Worm (Caenorhabditis elegans) whole organism, L2 larva: ENCODE data around the gene srj-4.

Experiments used
- C34F6.9 ChIP-seq: fragments of 150-350 bp; optimal IDR thresholded peaks from 2 replicates; lab custom pipeline; 2014; ENCODE audit warnings: missing biosample characterization, missing genetic modification characterization
- F13H6.1 ChIP-seq: sonication (generic microtip); optimal IDR thresholded peaks from 2 replicates; lab custom pipeline; 2016; ENCODE audit warnings: missing genetic modification characterization, missing compliant biosample characterization
- R02D3.7 ChIP-seq: fragments of 150-350 bp; optimal IDR thresholded peaks from 2 replicates; lab custom pipeline; 2014; ENCODE audit warnings: missing biosample characterization, missing genetic modification characterization
- Y55F3AM.14 ChIP-seq: fragments of 200-800 bp; sonication (Bioruptor generic); optimal IDR thresholded peaks from 2 replicates; lab custom pipeline; 2018; ENCODE audit warnings: mild to moderate bottlenecking, missing genetic modification characterization, missing compliant biosample characterization
- ZK546.5 ChIP-seq: sonication (generic microtip); optimal IDR thresholded peaks from 2 replicates; lab custom pipeline; 2017; ENCODE audit warnings: missing biosample characterization, missing genetic modification characterization
- alr-1 ChIP-seq: fragments of 150-350 bp; optimal IDR thresholded peaks from 2 replicates; lab custom pipeline; 2014; ENCODE audit warnings: missing biosample characterization, missing genetic modification characterization
- aly-2 ChIP-seq: fragments of 150-350 bp; optimal IDR thresholded peaks from 2 replicates; lab custom pipeline; 2014; ENCODE audit warnings: missing biosample characterization, missing genetic modification characterization
- ama-1 ChIP-seq: fragments of 150-350 bp; optimal IDR thresholded peaks from 2 replicates; lab custom pipeline; 2018; ENCODE audit warnings: inconsistent platforms
- crh-2 ChIP-seq: sonication (generic microtip); optimal IDR thresholded peaks from 2 replicates; lab custom pipeline; 2017; ENCODE audit warnings: missing biosample characterization, missing genetic modification characterization
- egl-27 ChIP-seq: sonication (generic microtip); optimal IDR thresholded peaks from 3 replicates; lab custom pipeline; 2017; ENCODE audit warnings: missing biosample characterization, missing genetic modification reagents, missing genetic modification characterization
- elt-1 ChIP-seq: fragments of 150-350 bp; optimal IDR thresholded peaks from 2 replicates; lab custom pipeline; 2014; ENCODE audit warnings: missing biosample characterization, missing genetic modification characterization
- fos-1 ChIP-seq: fragments of 150-350 bp; optimal IDR thresholded peaks from 2 replicates; lab custom pipeline; 2014; ENCODE audit warnings: missing biosample characterization, missing genetic modification characterization
- gmeb-1 ChIP-seq: fragments of 150-350 bp; optimal IDR thresholded peaks from 2 replicates; lab custom pipeline; 2014; ENCODE audit warnings: missing biosample characterization, missing genetic modification characterization
- lin-11 ChIP-seq: fragments of 150-350 bp; sonication (generic microtip); optimal IDR thresholded peaks from 2 replicates; lab custom pipeline; 2014; ENCODE audit warnings: missing biosample characterization, missing genetic modification characterization, inconsistent platforms, mixed read lengths
- lin-39 ChIP-seq: fragments of 150-350 bp; optimal IDR thresholded peaks from 2 replicates; lab custom pipeline; 2014; ENCODE audit warnings: missing biosample characterization, missing genetic modification reagents, missing genetic modification characterization
- mab-5 ChIP-seq: fragments of 150-350 bp; optimal IDR thresholded peaks from 2 replicates; lab custom pipeline; 2014; ENCODE audit warnings: missing biosample characterization, missing genetic modification characterization
- mbf-1 ChIP-seq: sonication (generic microtip); optimal IDR thresholded peaks from 2 replicates; lab custom pipeline; 2017; ENCODE audit warnings: missing biosample characterization, missing genetic modification characterization
- mdl-1 ChIP-seq, 2 experiments: fragments of 150-350 bp in 1 of 2; sonication (generic microtip) in 1 of 2; optimal IDR thresholded peaks; 2 replicates each; lab custom pipeline; 2017; ENCODE audit warnings: missing biosample characterization in 2 of 2, missing genetic modification characterization in 2 of 2
- nhr-10 ChIP-seq: sonication (generic microtip); optimal IDR thresholded peaks from 2 replicates; lab custom pipeline; 2017; ENCODE audit warnings: missing biosample characterization, missing genetic modification characterization
- nhr-11 ChIP-seq: fragments of 150-350 bp; optimal IDR thresholded peaks from 2 replicates; lab custom pipeline; 2014; ENCODE audit warnings: missing biosample characterization, missing genetic modification characterization
- nhr-21 ChIP-seq: fragments of 150-350 bp; optimal IDR thresholded peaks from 2 replicates; lab custom pipeline; 2014; ENCODE audit warnings: missing biosample characterization, missing genetic modification characterization
- nhr-23 ChIP-seq: fragments of 150-350 bp; optimal IDR thresholded peaks from 2 replicates; lab custom pipeline; 2014; ENCODE audit warnings: missing biosample characterization, missing genetic modification reagents, missing genetic modification characterization
- nhr-237 ChIP-seq: fragments of 150-350 bp; optimal IDR thresholded peaks from 2 replicates; lab custom pipeline; 2014; ENCODE audit warnings: missing biosample characterization, missing genetic modification characterization
- nhr-6 ChIP-seq: fragments of 150-350 bp; optimal IDR thresholded peaks from 2 replicates; lab custom pipeline; 2014; ENCODE audit warnings: missing biosample characterization, missing genetic modification characterization
- nhr-77 ChIP-seq: fragments of 150-350 bp; optimal IDR thresholded peaks from 2 replicates; lab custom pipeline; 2014; ENCODE audit warnings: missing biosample characterization, missing genetic modification characterization
- peb-1 ChIP-seq: fragments of 150-350 bp; optimal IDR thresholded peaks from 2 replicates; lab custom pipeline; 2014; ENCODE audit warnings: missing biosample characterization, missing genetic modification characterization
- sem-4 ChIP-seq: fragments of 150-350 bp; optimal IDR thresholded peaks from 2 replicates; lab custom pipeline; 2014; ENCODE audit warnings: missing biosample characterization, missing genetic modification reagents, missing genetic modification characterization
- skn-1 ChIP-seq: sonication (generic microtip); optimal IDR thresholded peaks from 2 replicates; lab custom pipeline; 2017; ENCODE audit warnings: missing biosample characterization, missing genetic modification characterization
- snpc-4 ChIP-seq: fragments of 150-350 bp; optimal IDR thresholded peaks from 2 replicates; lab custom pipeline; 2014; ENCODE audit warnings: missing biosample characterization, missing genetic modification characterization
- unc-55 ChIP-seq: fragments of 150-350 bp; sonication (generic microtip); optimal IDR thresholded peaks from 3 replicates; lab custom pipeline; 2014; ENCODE audit warnings: missing biosample characterization, missing genetic modification reagents, missing genetic modification characterization
- unc-62 ChIP-seq: fragments of 150-350 bp; optimal IDR thresholded peaks from 2 replicates; lab custom pipeline; 2014; ENCODE audit warnings: missing biosample characterization, missing genetic modification reagents, missing genetic modification characterization
- ztf-1 ChIP-seq: fragments of 200-800 bp; sonication (Bioruptor generic); conservative IDR thresholded peaks from 2 replicates; pipeline ENCODE4 v1.3.6; 2022; ENCODE audit warnings: missing genetic modification characterization, missing compliant biosample characterization
- ztf-4 ChIP-seq: fragments of 150-350 bp; optimal IDR thresholded peaks from 2 replicates; lab custom pipeline; 2014; ENCODE audit warnings: missing biosample characterization, missing genetic modification characterization

The srj-4 gene

ce11 chrV:12159975-12160374 lies 3.0 kb upstream of the srj-4 start:
- TF ChIP-seq egl-27 (tag; lab: Kevin White, UChicago) (no peak), alr-1 (tag; lab: Kevin White, UChicago) (no peak), nhr-23 (tag; lab: Kevin White, UChicago) (no peak), skn-1 (tag; lab: Kevin White, UChicago) (no peak), nhr-6 (tag; lab: Kevin White, UChicago) (no peak), R02D3.7 (tag; lab: Kevin White, UChicago) (no peak), lin-11 (tag; lab: Kevin White, UChicago) (no peak), mbf-1 (tag; lab: Kevin White, UChicago) (no peak), snpc-4 (tag; lab: Kevin White, UChicago) (no peak), ZK546.5 (no peak), nhr-21 (tag; lab: Kevin White, UChicago) (no peak), F13H6.1 (no peak), mab-5 (no peak), C34F6.9 (tag; lab: Kevin White, UChicago) (no peak), nhr-77 (tag; lab: Kevin White, UChicago) (no peak), ztf-4 (tag; lab: Kevin White, UChicago) (no peak), nhr-10 (tag; lab: Kevin White, UChicago) (no peak), nhr-11 (tag; lab: Kevin White, UChicago) (no peak), ama-1 (lab: Kevin White, UChicago) (no peak), mdl-1 (tag; optimal IDR thresholded peaks at IDR 0.05; lab: Kevin White, UChicago) (no peak)

ce11 chrV:12161157-12161556 lies 1.8 kb upstream of the srj-4 start:
- TF ChIP-seq lin-39 (tag; lab: Kevin White, UChicago): no peak
- TF ChIP-seq ztf-4 (tag; lab: Kevin White, UChicago): no peak
- no peak for TF ChIP-seq peb-1 (tag; lab: Kevin White, UChicago)
- no peak for TF ChIP-seq nhr-77 (tag; lab: Kevin White, UChicago)
- TF ChIP-seq mab-5: no peak
- TF ChIP-seq egl-27 (tag; lab: Kevin White, UChicago): no peak
- TF ChIP-seq ama-1 (lab: Kevin White, UChicago): no peak
- TF ChIP-seq unc-55 (GFP tag; lab: Kevin White, UChicago): peak; percentile 79
- peak; percentile 56 for TF ChIP-seq C34F6.9 (tag; lab: Kevin White, UChicago)
- TF ChIP-seq nhr-23 (tag; lab: Kevin White, UChicago): no peak
- no peak for TF ChIP-seq snpc-4 (tag; lab: Kevin White, UChicago)
- TF ChIP-seq nhr-6 (tag; lab: Kevin White, UChicago): no peak
- no peak for TF ChIP-seq ztf-1
- TF ChIP-seq alr-1 (tag; lab: Kevin White, UChicago): no peak
- no peak for TF ChIP-seq crh-2 (tag; lab: Kevin White, UChicago)

ce11 chrV:12162220-12162619 lies 786 bp upstream of the srj-4 start, which contains the start of gene C27A7.5:
Gene C27A7.5 (minus strand): TSS chrV:12162320.
- TF ChIP-seq skn-1 (tag; lab: Kevin White, UChicago): no peak
- no peak for TF ChIP-seq ztf-1
- TF ChIP-seq sem-4 (tag; lab: Kevin White, UChicago): no peak

- TF ChIP-seq aly-2 (tag; lab: Kevin White, UChicago) (no peak), elt-1 (tag; lab: Kevin White, UChicago) (no peak), skn-1 (tag; lab: Kevin White, UChicago) (no peak), gmeb-1 (tag; lab: Kevin White, UChicago) (no peak), nhr-237 (tag; lab: Kevin White, UChicago) (no peak), unc-55 (GFP tag; lab: Kevin White, UChicago) (no peak), fos-1 (tag; lab: Kevin White, UChicago) (no peak), nhr-11 (tag; lab: Kevin White, UChicago) (no peak), unc-62 (no peak)
Measured at ce11 chrV:12167031-12167430, 4.0 kb downstream of the srj-4 start.

- TF ChIP-seq ama-1 (lab: Kevin White, UChicago): no peak
- TF ChIP-seq unc-55 (GFP tag; lab: Kevin White, UChicago): peak; percentile 18
Measured at ce11 chrV:12167653-12168052, 4.6 kb downstream of the srj-4 start, which contains the start of gene col-37. Gene col-37 (minus strand): TSS chrV:12167753.

- TF ChIP-seq mbf-1 (tag; lab: Kevin White, UChicago) (no peak), Y55F3AM.14 (GFP tag; lab: Kevin White, UChicago) (no peak), nhr-6 (tag; lab: Kevin White, UChicago) (no peak)
Measured at ce11 chrV:12170114-12170513, 7.1 kb downstream of the srj-4 start, which contains the start of gene ZK863.1. Gene ZK863.1 (minus strand): TSS chrV:12170214.
